Worm (Caenorhabditis elegans): ENCODE data around the gene col-122.

ce11 chrIV:9529647-9530046 is 33.5 kb upstream of the col-122 start, which contains the start of gene elo-7:
- no peak for TF ChIP-seq jun-1 (tag; optimal IDR thresholded peaks at IDR 0.05)
- TF ChIP-seq mdl-1 (tag; optimal IDR thresholded peaks at IDR 0.05) = no peak
- no peak for TF ChIP-seq skn-1 (tag; optimal IDR thresholded peaks at IDR 0.05)
- TF ChIP-seq tbx-2 (tag; optimal IDR thresholded peaks at IDR 0.05) = no peak
- TF ChIP-seq ceh-16 (tag; optimal IDR thresholded peaks at IDR 0.05) = no peak
- no peak for TF ChIP-seq hmg-11 (tag; optimal IDR thresholded peaks at IDR 0.05)
- TF ChIP-seq nhr-11 (tag; optimal IDR thresholded peaks at IDR 0.05) = no peak
- TF ChIP-seq pha-4 (tag; optimal IDR thresholded peaks at IDR 0.05) = no peak
- TF ChIP-seq daf-12 (tag; optimal IDR thresholded peaks at IDR 0.05) = no peak
